Fruit fly (Drosophila melanogaster) S2 (cell line): ENCODE results near the gene CG31064.

Source experiments
- CG8478 ChIP-seq: fragments of >200 bp; optimal IDR thresholded peaks from 2 replicates; lab custom pipeline; 2018
- CTCF ChIP-seq, 2 experiments: fragments of >200 bp; optimal IDR thresholded peaks; 2 replicates each; lab custom pipeline; 2018

- no peak for TF ChIP-seq CTCF (optimal IDR thresholded peaks at IDR 0.05; lab: Kevin White, UChicago)
- TF ChIP-seq CG8478 (lab: Kevin White, UChicago), result no peak
Observed at dm6 chr3R:27223012-27223411, 15.9 kb downstream of the CG31064 start.
